Worm (Caenorhabditis elegans) whole organism, L3 larva: ENCODE measurements around the gene Y62F5A.12.
A peak's percentile ranks its signal among the peaks of the same experiment; 100 is the strongest.

ENCODE experiments used
- aly-2 ChIP-seq: fragments of 150-350 bp; optimal IDR thresholded peaks from 2 replicates; lab custom pipeline; 2014; ENCODE audit warnings: missing biosample characterization, missing genetic modification characterization
- ama-1 ChIP-seq: fragments of 150-350 bp; optimal IDR thresholded peaks from 2 replicates; lab custom pipeline; 2018
- ceh-16 ChIP-seq: sonication (generic microtip); optimal IDR thresholded peaks from 2 replicates; lab custom pipeline; 2017; ENCODE audit warnings: missing biosample characterization, missing genetic modification characterization
- ceh-28 ChIP-seq: fragments of 150-350 bp; optimal IDR thresholded peaks from 2 replicates; lab custom pipeline; 2014; ENCODE audit warnings: missing biosample characterization, missing genetic modification reagents, missing genetic modification characterization
- ceh-82 ChIP-seq: fragments of 150-350 bp; optimal IDR thresholded peaks from 2 replicates; lab custom pipeline; 2014; ENCODE audit warnings: missing biosample characterization, missing genetic modification characterization
- daf-12 ChIP-seq: fragments of 150-350 bp; optimal IDR thresholded peaks from 2 replicates; lab custom pipeline; 2014; ENCODE audit warnings: missing biosample characterization, missing genetic modification reagents, missing genetic modification characterization
- elt-2 ChIP-seq: sonication (generic microtip); optimal IDR thresholded peaks from 2 replicates; lab custom pipeline; 2016; ENCODE audit warnings: missing genetic modification reagents, mild to moderate bottlenecking, missing genetic modification characterization, missing compliant biosample characterization
- elt-3 ChIP-seq, 3 experiments: fragments of 150-350 bp in 1 of 3; sonication (generic microtip) in 2 of 3; optimal IDR thresholded peaks; 2 replicates in 2 of 3; 4 replicates in 1 of 3; lab custom pipeline; 2014 to 2017; ENCODE audit warnings: missing biosample characterization in 3 of 3, missing genetic modification characterization in 3 of 3
- eor-1 ChIP-seq, 2 experiments: fragments of 150-350 bp; optimal IDR thresholded peaks; 2 replicates each; lab custom pipeline; 2014 to 2018; ENCODE audit warnings: missing biosample characterization in 2 of 2, missing genetic modification characterization in 2 of 2
- fkh-10 ChIP-seq: sonication (generic microtip); optimal IDR thresholded peaks from 2 replicates; lab custom pipeline; 2017; ENCODE audit warnings: missing biosample characterization, missing genetic modification reagents, missing genetic modification characterization
- fkh-2 ChIP-seq: fragments of 150-350 bp; optimal IDR thresholded peaks from 2 replicates; lab custom pipeline; 2014; ENCODE audit warnings: missing biosample characterization, missing genetic modification reagents, missing genetic modification characterization
- fos-1 ChIP-seq: fragments of 150-350 bp; optimal IDR thresholded peaks from 2 replicates; lab custom pipeline; 2014; ENCODE audit warnings: missing biosample characterization, missing genetic modification characterization
- hmg-11 ChIP-seq: sonication (generic microtip); optimal IDR thresholded peaks from 2 replicates; lab custom pipeline; 2016; ENCODE audit warnings: missing genetic modification characterization, missing compliant biosample characterization
- jun-1 ChIP-seq: fragments of 150-350 bp; optimal IDR thresholded peaks from 2 replicates; lab custom pipeline; 2014; ENCODE audit warnings: missing biosample characterization, missing genetic modification reagents, missing genetic modification characterization
- lin-15B ChIP-seq: fragments of 150-350 bp; optimal IDR thresholded peaks from 2 replicates; lab custom pipeline; 2014; ENCODE audit warnings: missing biosample characterization, missing genetic modification characterization
- lin-39 ChIP-seq: fragments of 150-350 bp; optimal IDR thresholded peaks from 2 replicates; lab custom pipeline; 2018; ENCODE audit warnings: missing biosample characterization, missing genetic modification reagents, missing genetic modification characterization
- lsy-12 ChIP-seq: sonication (generic microtip); optimal IDR thresholded peaks from 2 replicates; lab custom pipeline; 2016; ENCODE audit warnings: mild to moderate bottlenecking, missing genetic modification characterization, missing compliant biosample characterization
- mdl-1 ChIP-seq: fragments of 150-350 bp; optimal IDR thresholded peaks from 2 replicates; lab custom pipeline; 2014; ENCODE audit warnings: missing biosample characterization, missing genetic modification characterization
- mml-1 ChIP-seq: fragments of 150-350 bp; sonication (generic microtip); optimal IDR thresholded peaks from 3 replicates; lab custom pipeline; 2014; ENCODE audit warnings: missing biosample characterization, missing genetic modification characterization
- nfya-1 ChIP-seq: sonication (generic microtip); optimal IDR thresholded peaks from 2 replicates; lab custom pipeline; 2017; ENCODE audit warnings: missing genetic modification characterization, mild to moderate bottlenecking, missing compliant biosample characterization, antibody characterized with exemption, moderate library complexity; ENCODE audit not compliant: insufficient read depth
- nhr-11 ChIP-seq: fragments of 150-350 bp; optimal IDR thresholded peaks from 2 replicates; lab custom pipeline; 2014; ENCODE audit warnings: missing biosample characterization, missing genetic modification characterization
- nhr-12 ChIP-seq: fragments of 150-350 bp; optimal IDR thresholded peaks from 2 replicates; lab custom pipeline; 2014; ENCODE audit warnings: missing biosample characterization, missing genetic modification characterization
- nhr-23 ChIP-seq: fragments of 150-350 bp; optimal IDR thresholded peaks from 2 replicates; lab custom pipeline; 2014; ENCODE audit warnings: missing biosample characterization, missing genetic modification reagents, missing genetic modification characterization
- nhr-25 ChIP-seq: sonication (generic microtip); optimal IDR thresholded peaks from 2 replicates; lab custom pipeline; 2017; ENCODE audit warnings: missing biosample characterization, missing genetic modification characterization
- nhr-43 ChIP-seq: sonication (generic microtip); optimal IDR thresholded peaks from 2 replicates; lab custom pipeline; 2016; ENCODE audit warnings: mild to moderate bottlenecking, missing genetic modification characterization, missing compliant biosample characterization; ENCODE audit not compliant: poor library complexity, severe bottlenecking
- nhr-67 ChIP-seq: fragments of 150-350 bp; optimal IDR thresholded peaks from 2 replicates; lab custom pipeline; 2014; ENCODE audit warnings: missing biosample characterization, missing genetic modification characterization
- nhr-76 ChIP-seq: fragments of 150-350 bp; sonication (generic microtip); optimal IDR thresholded peaks from 5 replicates; lab custom pipeline; 2014; ENCODE audit warnings: missing biosample characterization, missing genetic modification characterization
- nhr-77 ChIP-seq: fragments of 150-350 bp; optimal IDR thresholded peaks from 2 replicates; lab custom pipeline; 2014; ENCODE audit warnings: missing biosample characterization, missing genetic modification characterization
- pha-4 ChIP-seq: fragments of 150-350 bp; optimal IDR thresholded peaks from 2 replicates; lab custom pipeline; 2014; ENCODE audit warnings: missing biosample characterization, missing genetic modification reagents, missing genetic modification characterization
- pqm-1 ChIP-seq: fragments of 150-350 bp; optimal IDR thresholded peaks from 2 replicates; lab custom pipeline; 2017; ENCODE audit warnings: missing biosample characterization, missing genetic modification characterization, inconsistent platforms
- skn-1 ChIP-seq: fragments of 150-350 bp; optimal IDR thresholded peaks from 2 replicates; lab custom pipeline; 2014; ENCODE audit warnings: missing biosample characterization, missing genetic modification characterization
- tbx-2 ChIP-seq: sonication (generic microtip); optimal IDR thresholded peaks from 2 replicates; lab custom pipeline; 2016; ENCODE audit warnings: mild to moderate bottlenecking, missing genetic modification characterization, missing compliant biosample characterization
- unc-39 ChIP-seq: sonication (generic microtip); optimal IDR thresholded peaks from 4 replicates; lab custom pipeline; 2017; ENCODE audit warnings: missing biosample characterization, missing genetic modification characterization
- unc-62 ChIP-seq: fragments of 150-350 bp; sonication (generic microtip); optimal IDR thresholded peaks from 4 replicates; lab custom pipeline; 2014; ENCODE audit warnings: missing biosample characterization, missing genetic modification reagents, missing genetic modification characterization
- ztf-11 ChIP-seq: fragments of 150-350 bp; optimal IDR thresholded peaks from 2 replicates; lab custom pipeline; 2014; ENCODE audit warnings: missing biosample characterization, missing genetic modification characterization
- ztf-4 ChIP-seq: fragments of 150-350 bp; optimal IDR thresholded peaks from 2 replicates; lab custom pipeline; 2014; ENCODE audit warnings: missing biosample characterization, missing genetic modification characterization

Gene Y62F5A.12

DNA sequence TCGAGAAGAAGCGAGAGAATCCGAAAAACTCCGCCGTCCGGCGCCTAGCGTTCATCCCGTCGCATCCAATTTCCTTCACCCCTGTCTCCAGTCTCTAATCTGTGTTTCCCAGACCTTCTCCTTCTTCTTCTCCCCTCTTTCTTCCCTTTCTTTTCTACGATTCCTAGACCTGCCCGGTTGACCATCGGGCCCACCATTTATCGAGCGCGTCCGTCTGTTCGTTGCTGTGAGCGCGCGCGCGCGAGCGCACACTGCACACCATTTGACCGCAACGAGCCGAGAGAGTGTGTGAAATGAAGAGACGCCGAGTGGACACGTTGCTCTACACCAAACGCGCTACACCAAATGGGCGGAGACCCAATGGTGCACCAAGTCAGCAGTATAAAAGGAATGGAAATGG is 2.8 kb upstream of the Y62F5A.12 start:
- TF ChIP-seq ztf-4 (tag; lab: Kevin White, UChicago) (no peak), nhr-23 (tag; lab: Kevin White, UChicago) (peak; percentile 15), pha-4 (no peak)

DNA sequence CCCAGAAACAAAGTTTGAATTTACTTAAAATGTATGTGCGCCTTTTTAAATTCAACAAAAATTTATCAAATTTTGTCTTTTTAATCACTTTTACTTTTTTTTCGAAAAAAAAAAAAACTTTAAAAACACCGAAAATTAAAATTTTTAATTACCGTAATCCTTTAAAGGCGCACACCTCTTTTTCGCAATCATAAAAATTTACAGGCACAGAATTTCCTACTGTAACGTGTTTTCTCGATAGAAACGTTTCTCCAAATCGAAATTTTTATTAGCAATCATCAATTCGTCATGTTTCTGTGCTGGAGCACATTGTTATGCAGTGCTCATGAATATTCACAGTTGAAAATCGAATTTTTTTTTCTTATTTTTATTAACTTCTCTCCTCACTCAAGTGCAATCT is 2.2 kb upstream of the Y62F5A.12 start:
- TF ChIP-seq aly-2 (tag; lab: Kevin White, UChicago) (no peak), fkh-10 (GFP tag; lab: Kevin White, UChicago) (no peak), lsy-12 (tag; lab: Kevin White, UChicago) (no peak), nhr-23 (tag; lab: Kevin White, UChicago) (no peak), pqm-1 (tag; lab: Kevin White, UChicago) (no peak), nhr-76 (tag; lab: Kevin White, UChicago) (no peak), lin-15B (no peak)

DNA sequence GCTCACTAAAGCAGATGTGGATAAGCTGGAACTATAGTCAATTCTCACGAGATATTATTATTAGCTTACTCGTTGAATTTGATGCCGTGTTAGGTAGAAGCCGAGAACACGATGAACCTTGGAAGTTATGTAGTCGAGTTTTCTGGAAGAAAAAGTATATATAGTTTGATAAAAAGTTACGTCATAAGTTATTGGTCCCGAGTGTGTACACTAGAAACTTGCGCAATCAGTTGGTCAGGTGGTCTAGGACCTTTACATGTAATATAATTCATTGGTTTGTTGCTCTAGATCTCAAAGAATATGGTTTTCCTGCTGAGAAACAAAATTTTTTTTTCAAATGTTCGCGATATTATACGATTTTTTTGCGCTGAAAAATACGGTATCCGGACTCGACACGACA is 1.6 kb upstream of the Y62F5A.12 start:
- TF ChIP-seq nhr-11 (tag; lab: Kevin White, UChicago) (no peak), elt-3 (tag; optimal IDR thresholded peaks at IDR 0.05; lab: Kevin White, UChicago) (no peak)

DNA sequence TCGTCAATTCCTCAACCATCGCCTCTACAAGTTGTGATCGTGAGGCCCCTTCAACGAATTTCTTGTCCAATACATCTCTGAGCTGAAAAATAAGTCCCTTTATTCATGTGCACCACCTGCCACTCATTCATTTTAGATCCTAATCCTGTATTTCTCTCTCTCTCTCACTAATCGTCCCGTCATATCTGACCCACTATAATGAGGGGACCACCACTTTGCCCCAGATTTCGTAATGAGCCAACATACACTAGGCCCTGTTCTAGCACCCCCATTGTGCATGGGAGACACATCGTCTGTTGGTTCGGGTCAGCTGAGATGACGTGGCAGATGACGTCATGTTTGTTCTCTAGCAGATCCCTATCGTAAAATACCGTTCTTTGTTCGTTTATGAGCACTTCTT is 1.1 kb upstream of the Y62F5A.12 start:
- TF ChIP-seq skn-1 (no peak), nhr-25 (tag; lab: Kevin White, UChicago) (no peak), ceh-28 (tag; lab: Kevin White, UChicago) (no peak), eor-1 (tag; optimal IDR thresholded peaks at IDR 0.05; lab: Kevin White, UChicago) (no peak), elt-2 (no peak), unc-62 (GFP tag; lab: Kevin White, UChicago) (no peak), nhr-76 (tag; lab: Kevin White, UChicago) (no peak), nhr-67 (tag; lab: Kevin White, UChicago) (no peak), nhr-77 (tag; lab: Kevin White, UChicago) (no peak), daf-12 (no peak), aly-2 (tag; lab: Kevin White, UChicago) (no peak), fkh-2 (tag; lab: Kevin White, UChicago) (no peak), nhr-12 (no peak), nhr-43 (tag; lab: Kevin White, UChicago) (no peak), mdl-1 (tag; lab: Kevin White, UChicago) (no peak), pha-4 (no peak)

DNA sequence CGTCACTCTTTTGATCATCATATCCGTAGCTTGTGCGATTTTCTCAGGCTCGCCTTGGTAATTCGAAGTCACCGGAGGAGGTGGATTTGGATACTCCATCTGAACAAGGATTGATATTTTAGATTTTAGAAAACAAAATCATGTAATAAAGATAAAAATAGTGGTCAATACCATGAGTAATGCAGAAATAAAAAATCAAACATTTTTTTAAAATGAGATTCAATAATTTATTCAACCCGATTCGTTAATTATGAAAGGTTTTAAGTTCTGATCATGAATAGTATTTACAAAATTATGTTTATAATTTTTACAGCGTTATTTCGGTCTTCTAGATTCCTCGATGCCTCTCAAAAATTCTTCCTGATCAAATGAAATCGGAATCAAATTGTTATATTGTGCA is 563 bp downstream of the Y62F5A.12 start, which contains the start of gene mdt-8:
TSS of gene mdt-8 (minus strand) at position 101 of the 400 bp plus-strand sequence.
- no peak for TF ChIP-seq lin-39 (tag; lab: Kevin White, UChicago)
- TF ChIP-seq eor-1 (tag; optimal IDR thresholded peaks at IDR 0.05; lab: Kevin White, UChicago) = no peak
- TF ChIP-seq tbx-2 (tag; lab: Kevin White, UChicago) = no peak
- no peak for TF ChIP-seq ztf-11 (tag; lab: Kevin White, UChicago)
- no peak for TF ChIP-seq ama-1 (lab: Kevin White, UChicago)
- TF ChIP-seq ceh-16 (tag; lab: Kevin White, UChicago) = no peak
- TF ChIP-seq fkh-2 (tag; lab: Kevin White, UChicago) = no peak
- TF ChIP-seq ceh-28 (tag; lab: Kevin White, UChicago) = no peak
- no peak for TF ChIP-seq ztf-4 (tag; lab: Kevin White, UChicago)
- TF ChIP-seq, all 47 proteins: peak for 0

DNA sequence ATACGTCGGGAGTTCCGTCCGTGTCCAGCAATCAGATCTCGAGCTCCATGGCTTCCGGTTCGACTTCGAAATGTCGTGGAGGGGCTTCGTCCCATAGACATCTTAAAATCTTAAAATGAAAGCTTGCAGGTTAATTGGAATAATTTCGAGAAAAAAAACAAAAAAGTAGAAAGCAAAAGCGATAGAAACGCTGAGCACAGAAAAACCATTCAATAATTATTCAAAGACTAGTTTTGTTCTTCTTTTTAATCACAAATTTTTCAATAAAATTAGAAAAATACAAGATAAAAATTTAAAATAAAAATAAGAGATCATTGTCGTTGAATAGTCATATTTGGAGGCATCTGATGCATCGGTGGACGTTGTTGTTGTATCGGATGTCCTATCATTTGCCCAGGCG is 7.3 kb downstream of the Y62F5A.12 start, which contains the start of gene age-1:
TSS of gene age-1 (minus strand) at position 101 of the 400 bp plus-strand sequence.
- TF ChIP-seq lin-39 (tag; lab: Kevin White, UChicago) = no peak
- no peak for TF ChIP-seq lsy-12 (tag; lab: Kevin White, UChicago)
- TF ChIP-seq hmg-11 (tag; lab: Kevin White, UChicago) = no peak

DNA sequence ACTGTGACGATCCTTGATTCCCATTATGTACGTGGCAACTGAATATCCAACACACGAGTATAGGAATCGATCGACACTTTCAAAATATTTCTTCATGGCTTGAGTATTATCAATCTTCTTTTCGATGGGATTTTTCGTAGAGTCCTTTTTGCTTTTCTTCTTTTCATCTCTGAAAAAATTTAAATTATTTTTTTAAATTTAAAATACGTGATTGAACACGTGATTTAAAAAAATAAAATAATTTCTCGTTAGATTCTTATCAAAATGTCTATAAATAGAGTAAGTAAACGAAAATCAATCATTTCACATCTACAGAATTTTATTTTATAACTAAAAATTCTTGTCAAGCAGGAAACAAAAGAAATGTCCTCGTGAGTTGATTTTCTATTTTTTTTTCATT is 13.0 kb downstream of the Y62F5A.12 start, which contains the start of gene Y62F5A.10:
TSS of gene Y62F5A.10 (plus strand) at position 301 of the 400 bp plus-strand sequence.
- no peak for TF ChIP-seq mdl-1 (tag; lab: Kevin White, UChicago)
- no peak for TF ChIP-seq ceh-16 (tag; lab: Kevin White, UChicago)
- no peak for TF ChIP-seq ztf-4 (tag; lab: Kevin White, UChicago)
- TF ChIP-seq tbx-2 (tag; lab: Kevin White, UChicago) = no peak
- no peak for TF ChIP-seq nfya-1 (tag; lab: Kevin White, UChicago)
- TF ChIP-seq pqm-1 (tag; lab: Kevin White, UChicago) = no peak
- no peak for TF ChIP-seq lin-15B
- no peak for TF ChIP-seq nhr-67 (tag; lab: Kevin White, UChicago)
- TF ChIP-seq jun-1 (tag; lab: Kevin White, UChicago) = no peak
- no peak for TF ChIP-seq ceh-82 (tag; lab: Kevin White, UChicago)
- TF ChIP-seq fos-1 (tag; lab: Kevin White, UChicago) = no peak
- no peak for TF ChIP-seq lin-39 (tag; lab: Kevin White, UChicago)
- no peak for TF ChIP-seq nhr-11 (tag; lab: Kevin White, UChicago)
- no peak for TF ChIP-seq mml-1 (tag; lab: Kevin White, UChicago)
- no peak for TF ChIP-seq nhr-43 (tag; lab: Kevin White, UChicago)
- TF ChIP-seq ztf-11 (tag; lab: Kevin White, UChicago) = no peak
- no peak for TF ChIP-seq unc-39 (tag; lab: Kevin White, UChicago)
- TF ChIP-seq daf-12 = no peak
- TF ChIP-seq, all 47 proteins: peak for 0
